Fruit fly (Drosophila melanogaster) Kc167 (cell line): ENCODE measurements around the gene ppk18.

ENCODE experiments used
- Sin3A ChIP-seq: fragments of >200 bp; optimal IDR thresholded peaks from 2 replicates; lab custom pipeline; 2018; ENCODE audit warnings: missing external identifiers
- h ChIP-seq: fragments of >200 bp; optimal IDR thresholded peaks from 3 replicates; lab custom pipeline; 2018; ENCODE audit warnings: missing external identifiers
- psq ChIP-seq: fragments of >200 bp; optimal IDR thresholded peaks from 2 replicates; lab custom pipeline; 2017; ENCODE audit warnings: missing external identifiers
- ttk ChIP-seq: sonication (Bioruptor generic); optimal IDR thresholded peaks from 2 replicates; lab custom pipeline; 2017; ENCODE audit warnings: missing external identifiers

DNA sequence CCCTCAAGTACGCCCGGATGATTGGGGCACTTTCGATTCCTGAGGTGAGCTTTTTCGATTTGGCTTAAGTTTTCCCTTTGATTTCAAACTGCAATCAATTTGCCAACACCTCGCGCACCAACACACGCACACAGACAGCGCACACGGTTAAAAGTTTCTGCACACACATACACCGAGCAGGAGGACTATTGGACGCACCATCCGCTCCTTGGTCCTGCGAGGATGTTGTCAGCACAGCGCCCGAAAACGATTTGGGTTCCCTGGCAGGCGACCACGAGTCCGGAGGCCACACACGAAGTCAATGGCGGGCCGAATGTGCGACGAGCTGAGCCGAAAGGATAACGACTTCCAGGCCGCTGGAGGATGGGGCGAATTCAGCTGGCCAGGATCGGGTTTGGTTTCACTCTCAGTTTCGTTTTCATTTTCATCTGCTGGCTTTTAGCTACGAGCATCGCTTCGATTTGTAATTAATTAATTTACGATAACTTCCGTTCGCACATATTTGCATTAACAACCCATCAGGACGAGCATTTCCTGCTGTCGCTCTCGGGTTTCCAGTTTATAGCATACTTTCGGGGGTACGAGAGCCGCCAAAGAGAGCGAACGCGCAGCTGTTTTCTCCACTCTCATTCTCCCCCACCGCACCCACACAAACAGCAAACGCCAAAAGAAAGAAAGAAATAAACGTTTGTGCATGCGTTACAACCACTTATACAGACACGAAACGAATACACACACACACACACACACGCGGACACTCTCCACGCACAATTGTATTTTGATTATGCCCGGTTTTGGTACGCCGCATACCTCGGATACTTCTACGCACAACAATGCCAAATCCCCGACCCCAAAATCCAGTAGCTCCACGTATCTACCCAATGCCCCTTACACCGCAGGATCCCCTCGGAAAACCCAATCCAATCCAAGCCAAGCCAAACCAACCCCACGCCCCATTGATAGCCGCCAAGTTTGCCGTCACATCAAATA, 24.3 kb downstream of the ppk18 start, which contains the start of gene Nckx30C:
- no peak for TF ChIP-seq h (lab: Kevin White, UChicago)
- no peak for TF ChIP-seq psq (lab: Kevin White, UChicago)
- TF ChIP-seq Sin3A (lab: Kevin White, UChicago) = no peak
- no peak for TF ChIP-seq ttk (lab: Kevin White, UChicago)
